Worm (Caenorhabditis elegans) whole organism, L2 larva: Measurements from ENCODE around the gene H24K24.2.

Source experiments
- C34F6.9 ChIP-seq: fragments of 150-350 bp; optimal IDR thresholded peaks from 2 replicates; lab custom pipeline; 2014; ENCODE audit warnings: missing biosample characterization, missing genetic modification characterization
- F13H6.1 ChIP-seq: sonication (generic microtip); optimal IDR thresholded peaks from 2 replicates; lab custom pipeline; 2016; ENCODE audit warnings: missing genetic modification characterization, missing compliant biosample characterization
- R02D3.7 ChIP-seq: fragments of 150-350 bp; optimal IDR thresholded peaks from 2 replicates; lab custom pipeline; 2014; ENCODE audit warnings: missing biosample characterization, missing genetic modification characterization
- aly-2 ChIP-seq: fragments of 150-350 bp; optimal IDR thresholded peaks from 2 replicates; lab custom pipeline; 2014; ENCODE audit warnings: missing biosample characterization, missing genetic modification characterization
- ama-1 ChIP-seq: fragments of 150-350 bp; optimal IDR thresholded peaks from 2 replicates; lab custom pipeline; 2018; ENCODE audit warnings: inconsistent platforms
- blmp-1 ChIP-seq: sonication (generic microtip); optimal IDR thresholded peaks from 2 replicates; lab custom pipeline; 2017; ENCODE audit warnings: missing genetic modification characterization, mild to moderate bottlenecking, missing compliant biosample characterization, antibody characterized with exemption, moderate library complexity; ENCODE audit not compliant: insufficient read depth
- ceh-82 ChIP-seq: fragments of 150-350 bp; optimal IDR thresholded peaks from 2 replicates; lab custom pipeline; 2014; ENCODE audit warnings: missing biosample characterization, missing genetic modification characterization
- crh-2 ChIP-seq: sonication (generic microtip); optimal IDR thresholded peaks from 2 replicates; lab custom pipeline; 2017; ENCODE audit warnings: missing biosample characterization, missing genetic modification characterization
- dmd-4 ChIP-seq: sonication (generic microtip); optimal IDR thresholded peaks from 2 replicates; lab custom pipeline; 2017; ENCODE audit warnings: missing biosample characterization, missing genetic modification characterization
- egl-27 ChIP-seq: sonication (generic microtip); optimal IDR thresholded peaks from 3 replicates; lab custom pipeline; 2017; ENCODE audit warnings: missing biosample characterization, missing genetic modification reagents, missing genetic modification characterization
- elt-1 ChIP-seq: fragments of 150-350 bp; optimal IDR thresholded peaks from 2 replicates; lab custom pipeline; 2014; ENCODE audit warnings: missing biosample characterization, missing genetic modification characterization
- fos-1 ChIP-seq: fragments of 150-350 bp; optimal IDR thresholded peaks from 2 replicates; lab custom pipeline; 2014; ENCODE audit warnings: missing biosample characterization, missing genetic modification characterization
- gmeb-1 ChIP-seq: fragments of 150-350 bp; optimal IDR thresholded peaks from 2 replicates; lab custom pipeline; 2014; ENCODE audit warnings: missing biosample characterization, missing genetic modification characterization
- lin-11 ChIP-seq: fragments of 150-350 bp; sonication (generic microtip); optimal IDR thresholded peaks from 2 replicates; lab custom pipeline; 2014; ENCODE audit warnings: missing biosample characterization, missing genetic modification characterization, inconsistent platforms, mixed read lengths
- lin-13 ChIP-seq: fragments of 150-350 bp; optimal IDR thresholded peaks from 2 replicates; lab custom pipeline; 2014; ENCODE audit warnings: missing biosample characterization, missing genetic modification reagents, missing genetic modification characterization
- lin-39 ChIP-seq: fragments of 150-350 bp; optimal IDR thresholded peaks from 2 replicates; lab custom pipeline; 2014; ENCODE audit warnings: missing biosample characterization, missing genetic modification reagents, missing genetic modification characterization
- lsy-2 ChIP-seq, 2 experiments: fragments of 150-350 bp in 1 of 2; sonication (generic microtip) in 1 of 2; optimal IDR thresholded peaks; 2 replicates each; lab custom pipeline; 2014 to 2017; ENCODE audit warnings: missing biosample characterization in 2 of 2, missing genetic modification characterization in 2 of 2
- mab-5 ChIP-seq: fragments of 150-350 bp; optimal IDR thresholded peaks from 2 replicates; lab custom pipeline; 2014; ENCODE audit warnings: missing biosample characterization, missing genetic modification characterization
- mbf-1 ChIP-seq: sonication (generic microtip); optimal IDR thresholded peaks from 2 replicates; lab custom pipeline; 2017; ENCODE audit warnings: missing biosample characterization, missing genetic modification characterization
- mdl-1 ChIP-seq, 2 experiments: fragments of 150-350 bp in 1 of 2; sonication (generic microtip) in 1 of 2; optimal IDR thresholded peaks; 2 replicates each; lab custom pipeline; 2017; ENCODE audit warnings: missing biosample characterization in 2 of 2, missing genetic modification characterization in 2 of 2
- nhr-10 ChIP-seq: sonication (generic microtip); optimal IDR thresholded peaks from 2 replicates; lab custom pipeline; 2017; ENCODE audit warnings: missing biosample characterization, missing genetic modification characterization
- nhr-129 ChIP-seq: fragments of 150-350 bp; optimal IDR thresholded peaks from 2 replicates; lab custom pipeline; 2014; ENCODE audit warnings: missing biosample characterization, missing genetic modification characterization
- nhr-21 ChIP-seq: fragments of 150-350 bp; optimal IDR thresholded peaks from 2 replicates; lab custom pipeline; 2014; ENCODE audit warnings: missing biosample characterization, missing genetic modification characterization
- nhr-25 ChIP-seq: fragments of 150-350 bp; sonication (generic microtip); optimal IDR thresholded peaks from 3 replicates; lab custom pipeline; 2014; ENCODE audit warnings: missing biosample characterization, missing genetic modification characterization
- sem-4 ChIP-seq: fragments of 150-350 bp; optimal IDR thresholded peaks from 2 replicates; lab custom pipeline; 2014; ENCODE audit warnings: missing biosample characterization, missing genetic modification reagents, missing genetic modification characterization
- skn-1 ChIP-seq: sonication (generic microtip); optimal IDR thresholded peaks from 2 replicates; lab custom pipeline; 2017; ENCODE audit warnings: missing biosample characterization, missing genetic modification characterization
- sma-3 ChIP-seq: sonication (generic microtip); optimal IDR thresholded peaks from 2 replicates; lab custom pipeline; 2016; ENCODE audit warnings: missing genetic modification reagents, missing genetic modification characterization, missing compliant biosample characterization
- sma-9 ChIP-seq, 2 experiments: fragments of 150-350 bp in 1 of 2; sonication (generic microtip) in 1 of 2; optimal IDR thresholded peaks; 2 replicates each; lab custom pipeline; 2014 to 2016; ENCODE audit warnings: missing genetic modification characterization in 2 of 2, mild to moderate bottlenecking in 1 of 2, missing biosample characterization in 1 of 2, missing compliant biosample characterization in 1 of 2, missing genetic modification reagents in 1 of 2, moderate library complexity in 1 of 2
- snpc-4 ChIP-seq: fragments of 150-350 bp; optimal IDR thresholded peaks from 2 replicates; lab custom pipeline; 2014; ENCODE audit warnings: missing biosample characterization, missing genetic modification characterization
- unc-39 ChIP-seq: fragments of 150-350 bp; optimal IDR thresholded peaks from 2 replicates; lab custom pipeline; 2014; ENCODE audit warnings: missing biosample characterization, missing genetic modification characterization
- unc-55 ChIP-seq: fragments of 150-350 bp; sonication (generic microtip); optimal IDR thresholded peaks from 3 replicates; lab custom pipeline; 2014; ENCODE audit warnings: missing biosample characterization, missing genetic modification reagents, missing genetic modification characterization
- unc-62 ChIP-seq: fragments of 150-350 bp; optimal IDR thresholded peaks from 2 replicates; lab custom pipeline; 2014; ENCODE audit warnings: missing biosample characterization, missing genetic modification reagents, missing genetic modification characterization
- zag-1 ChIP-seq: fragments of 150-350 bp; optimal IDR thresholded peaks from 2 replicates; lab custom pipeline; 2014; ENCODE audit warnings: missing biosample characterization, missing genetic modification characterization
- ztf-1 ChIP-seq: fragments of 200-800 bp; sonication (Bioruptor generic); conservative IDR thresholded peaks from 2 replicates; pipeline ENCODE4 v1.3.6; 2022; ENCODE audit warnings: missing genetic modification characterization, missing compliant biosample characterization
- ztf-11 ChIP-seq: sonication (generic microtip); optimal IDR thresholded peaks from 2 replicates; lab custom pipeline; 2017; ENCODE audit warnings: missing biosample characterization, missing genetic modification characterization

H24K24.2 gene

ce11 chrV:945828-946227 lies 28.2 kb downstream of the H24K24.2 start:
- TF ChIP-seq mbf-1 (tag; lab: Kevin White, UChicago) (no peak), mdl-1 (tag; optimal IDR thresholded peaks at IDR 0.05; lab: Kevin White, UChicago) (no peak), crh-2 (tag; lab: Kevin White, UChicago) (no peak), unc-39 (tag; lab: Kevin White, UChicago) (no peak), sma-3 (GFP tag; lab: Kevin White, UChicago) (no peak), sem-4 (tag; lab: Kevin White, UChicago) (no peak), nhr-10 (tag; lab: Kevin White, UChicago) (no peak), blmp-1 (no peak), zag-1 (tag; lab: Kevin White, UChicago) (no peak), mab-5 (no peak), nhr-21 (tag; lab: Kevin White, UChicago) (no peak)

- TF ChIP-seq blmp-1: no peak
- no peak for TF ChIP-seq ztf-1 (GFP tag; lab: Robert Waterston, UW)
- no peak for TF ChIP-seq nhr-21 (tag; lab: Kevin White, UChicago)
- TF ChIP-seq ama-1 (lab: Kevin White, UChicago): no peak
- no peak for TF ChIP-seq mdl-1 (tag; optimal IDR thresholded peaks at IDR 0.05; lab: Kevin White, UChicago)
- TF ChIP-seq sma-9 (GFP tag; optimal IDR thresholded peaks at IDR 0.05; lab: Kevin White, UChicago): no peak
- no peak for TF ChIP-seq sma-9 (tag; optimal IDR thresholded peaks at IDR 0.05; lab: Kevin White, UChicago)
- TF ChIP-seq ztf-11 (tag; lab: Kevin White, UChicago): no peak
- no peak for TF ChIP-seq skn-1 (tag; lab: Kevin White, UChicago)
- no peak for TF ChIP-seq C34F6.9 (tag; lab: Kevin White, UChicago)
- TF ChIP-seq ceh-82 (tag; lab: Kevin White, UChicago): no peak
- TF ChIP-seq egl-27 (tag; lab: Kevin White, UChicago): no peak
- TF ChIP-seq unc-55 (GFP tag; lab: Kevin White, UChicago): no peak
- no peak for TF ChIP-seq lin-39 (tag; lab: Kevin White, UChicago)
- TF ChIP-seq sma-3 (GFP tag; lab: Kevin White, UChicago): no peak
- TF ChIP-seq R02D3.7 (tag; lab: Kevin White, UChicago): no peak
- TF ChIP-seq lin-11 (tag; lab: Kevin White, UChicago): no peak
- TF ChIP-seq elt-1 (tag; lab: Kevin White, UChicago): no peak
- no peak for TF ChIP-seq sem-4 (tag; lab: Kevin White, UChicago)
- no peak for TF ChIP-seq zag-1 (tag; lab: Kevin White, UChicago)
Measured at ce11 chrV:949084-949483, 31.5 kb downstream of the H24K24.2 start.

- TF ChIP-seq aly-2 (tag; lab: Kevin White, UChicago): no peak
- TF ChIP-seq lin-39 (tag; lab: Kevin White, UChicago): no peak
- no peak for TF ChIP-seq egl-27 (tag; lab: Kevin White, UChicago)
- no peak for TF ChIP-seq F13H6.1
- TF ChIP-seq snpc-4 (tag; lab: Kevin White, UChicago): no peak
- no peak for TF ChIP-seq fos-1 (tag; lab: Kevin White, UChicago)
- TF ChIP-seq unc-62 (GFP tag; lab: Kevin White, UChicago): no peak
- no peak for TF ChIP-seq elt-1 (tag; lab: Kevin White, UChicago)
Measured at ce11 chrV:949760-950159, 32.2 kb downstream of the H24K24.2 start, which contains the start of gene Y50D4C.6. Gene Y50D4C.6, minus strand, starts transcription at chrV:949860.

ce11 chrV:964739-965283 lies 47.2 kb downstream of the H24K24.2 start, which contains the start of gene sqv-6:
Gene sqv-6, minus strand, starts transcription at chrV:964789.
- TF ChIP-seq nhr-25 (tag; lab: Kevin White, UChicago): peak; percentile 35
- TF ChIP-seq unc-55 (GFP tag; lab: Kevin White, UChicago): peak; percentile 87
- peak; percentile 38 for TF ChIP-seq nhr-129
- TF ChIP-seq crh-2 (tag; lab: Kevin White, UChicago): peak; percentile 33
- TF ChIP-seq lin-13 (GFP tag; lab: Kevin White, UChicago): peak; percentile 36
- no peak for TF ChIP-seq dmd-4 (tag; lab: Kevin White, UChicago)
- peak in 1 of 2 experiments; percentile 70 for TF ChIP-seq lsy-2 (tag; optimal IDR thresholded peaks at IDR 0.05; lab: Kevin White, UChicago)
- TF ChIP-seq C34F6.9 (tag; lab: Kevin White, UChicago): peak; percentile 60
- TF ChIP-seq blmp-1: no peak
- no peak for TF ChIP-seq nhr-21 (tag; lab: Kevin White, UChicago)
- TF ChIP-seq gmeb-1: peak; percentile 86
